Worm (Caenorhabditis elegans) whole organism, young adult: Measurements from ENCODE around the gene msp-3.

Experiments used
- Y79H2A.3 ChIP-seq: fragments of 200-800 bp; sonication (Bioruptor generic); conservative IDR thresholded peaks from 2 replicates; pipeline ENCODE4 v1.3.6; 2022; ENCODE audit warnings: missing genetic modification reagents, missing genetic modification characterization, missing compliant biosample characterization
- let-526 ChIP-seq: fragments of 200-800 bp; sonication (Bioruptor generic); IDR thresholded peaks from 2 replicates; pipeline ENCODE4 v1.3.6; 2022; ENCODE audit warnings: missing genetic modification reagents, missing genetic modification characterization, missing compliant biosample characterization

DNA sequence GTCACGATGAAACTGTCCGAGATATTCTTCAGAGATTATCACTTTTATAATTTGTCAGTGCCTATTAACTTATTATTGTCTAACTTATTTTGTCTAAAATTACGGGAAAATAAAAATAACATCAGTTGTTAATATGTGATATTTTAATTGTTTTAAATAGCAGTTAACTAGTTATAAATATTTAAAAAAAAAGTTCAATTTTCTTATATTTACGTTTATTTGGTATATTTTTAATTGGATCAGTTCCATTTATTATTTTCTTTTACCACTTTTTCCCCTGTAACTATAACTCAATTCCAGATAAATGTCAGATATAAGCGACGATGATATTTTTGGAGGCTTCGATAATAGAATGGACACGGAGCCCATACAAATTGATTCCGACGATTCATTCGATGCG, 9.4 kb upstream of the msp-3 start, which contains the start of gene C33F10.4:
- TF ChIP-seq Y79H2A.3 (no peak), let-526 (GFP tag; lab: Robert Waterston, UW) (no peak)
